Worm (Caenorhabditis elegans): ENCODE data around the gene sqv-8.

sqv-8 gene

ce11 chrII:9605954-9606353, 40.8 kb upstream of the sqv-8 start:
- TF ChIP-seq ztf-23 (GFP tag; IDR thresholded peaks at IDR 0.05) (no peak), cog-1 (tag; optimal IDR thresholded peaks at IDR 0.05) (no peak), tab-1 (GFP tag; IDR thresholded peaks at IDR 0.05) (no peak), klf-2 (GFP tag; conservative IDR thresholded peaks at IDR 0.05) (no peak), T22C8.4 (GFP tag; IDR thresholded peaks at IDR 0.05) (no peak), ztf-29 (GFP tag; IDR thresholded peaks at IDR 0.05) (no peak), med-1 (GFP tag; optimal IDR thresholded peaks at IDR 0.05; ENCODE audit: insufficient read depth) (no peak), ref-1 (GFP tag; conservative IDR thresholded peaks at IDR 0.05) (no peak), flt-1 (GFP tag; IDR thresholded peaks at IDR 0.05) (no peak)

DNA sequence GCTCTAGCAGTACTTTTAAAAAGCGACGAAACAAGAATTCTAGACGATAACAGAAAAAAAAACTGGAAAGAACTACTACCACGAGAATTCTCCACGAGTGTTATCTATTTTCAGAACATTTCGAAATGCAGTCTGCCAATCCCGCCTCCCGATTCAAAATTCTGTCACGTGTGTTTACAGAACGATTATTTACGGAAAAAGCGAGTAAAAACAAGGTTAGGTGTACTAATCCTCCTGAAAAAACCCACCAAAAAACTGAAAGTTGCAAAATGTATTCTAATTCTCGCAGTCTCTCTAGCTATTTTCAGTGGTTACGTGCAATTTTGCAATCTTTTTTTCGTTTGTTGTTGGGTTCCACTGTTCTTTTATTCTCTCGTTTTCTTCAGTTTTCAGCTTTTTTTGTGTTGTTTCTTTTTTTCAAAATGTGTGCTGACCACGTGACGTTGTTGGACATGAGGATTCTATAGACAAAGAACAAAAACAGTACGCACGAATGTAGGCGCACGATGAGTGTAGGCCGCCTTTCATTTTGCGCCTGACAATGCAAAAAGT, 40.2 kb upstream of the sqv-8 start:
- no peak for TF ChIP-seq flt-1 (GFP tag; IDR thresholded peaks at IDR 0.05)
- no peak for TF ChIP-seq ref-1 (GFP tag; conservative IDR thresholded peaks at IDR 0.05)
- no peak for TF ChIP-seq tab-1 (GFP tag; IDR thresholded peaks at IDR 0.05)
- TF ChIP-seq cog-1 (tag; optimal IDR thresholded peaks at IDR 0.05): no peak
- no peak for TF ChIP-seq klf-2 (GFP tag; conservative IDR thresholded peaks at IDR 0.05)
- TF ChIP-seq med-1 (GFP tag; optimal IDR thresholded peaks at IDR 0.05; ENCODE audit: insufficient read depth): no peak
- TF ChIP-seq ztf-23 (GFP tag; IDR thresholded peaks at IDR 0.05): no peak
- no peak for TF ChIP-seq ztf-29 (GFP tag; IDR thresholded peaks at IDR 0.05)
- TF ChIP-seq T22C8.4 (GFP tag; IDR thresholded peaks at IDR 0.05): no peak

ce11 chrII:9607137-9607536, 39.6 kb upstream of the sqv-8 start:
- TF ChIP-seq T22C8.4 (GFP tag; IDR thresholded peaks at IDR 0.05): no peak
- no peak for TF ChIP-seq ztf-29 (GFP tag; IDR thresholded peaks at IDR 0.05)
- TF ChIP-seq tab-1 (GFP tag; IDR thresholded peaks at IDR 0.05): no peak
- no peak for TF ChIP-seq ztf-23 (GFP tag; IDR thresholded peaks at IDR 0.05)
- TF ChIP-seq cog-1 (tag; optimal IDR thresholded peaks at IDR 0.05): no peak
- no peak for TF ChIP-seq med-1 (GFP tag; optimal IDR thresholded peaks at IDR 0.05; ENCODE audit: insufficient read depth)
- TF ChIP-seq ref-1 (GFP tag; conservative IDR thresholded peaks at IDR 0.05): no peak
- no peak for TF ChIP-seq klf-2 (GFP tag; conservative IDR thresholded peaks at IDR 0.05)
- TF ChIP-seq flt-1 (GFP tag; IDR thresholded peaks at IDR 0.05): no peak

DNA sequence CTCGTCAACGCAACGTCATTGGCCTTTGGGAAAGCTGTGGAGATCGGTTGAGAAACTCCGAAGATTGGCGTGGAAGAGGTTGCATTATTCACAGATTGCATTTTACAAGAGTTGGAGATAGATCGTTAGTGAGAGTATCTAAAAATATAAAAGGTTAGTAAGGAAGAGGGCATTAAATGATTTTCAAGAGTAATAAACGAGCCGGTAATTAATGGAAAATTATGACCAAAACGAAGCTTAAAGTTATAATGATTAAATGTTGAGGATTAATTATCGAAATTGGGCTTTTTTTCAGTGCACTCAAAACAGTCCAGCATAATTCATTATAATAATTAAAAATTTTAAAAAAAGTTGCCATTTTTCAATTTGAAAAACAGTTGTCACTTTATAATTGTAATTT, 37.5 kb upstream of the sqv-8 start, which contains the start of gene pap-2:
Gene pap-2 (minus strand): TSS at position 101 of the 400 bp plus-strand sequence.
- TF ChIP-seq ztf-29 (GFP tag; IDR thresholded peaks at IDR 0.05) (no peak), ref-1 (GFP tag; conservative IDR thresholded peaks at IDR 0.05) (no peak), T22C8.4 (GFP tag; IDR thresholded peaks at IDR 0.05) (no peak), tab-1 (GFP tag; IDR thresholded peaks at IDR 0.05) (no peak), klf-2 (GFP tag; conservative IDR thresholded peaks at IDR 0.05) (no peak), ztf-23 (GFP tag; IDR thresholded peaks at IDR 0.05) (no peak), flt-1 (GFP tag; IDR thresholded peaks at IDR 0.05) (no peak), cog-1 (tag; optimal IDR thresholded peaks at IDR 0.05) (no peak), med-1 (GFP tag; optimal IDR thresholded peaks at IDR 0.05; ENCODE audit: insufficient read depth) (no peak)

DNA sequence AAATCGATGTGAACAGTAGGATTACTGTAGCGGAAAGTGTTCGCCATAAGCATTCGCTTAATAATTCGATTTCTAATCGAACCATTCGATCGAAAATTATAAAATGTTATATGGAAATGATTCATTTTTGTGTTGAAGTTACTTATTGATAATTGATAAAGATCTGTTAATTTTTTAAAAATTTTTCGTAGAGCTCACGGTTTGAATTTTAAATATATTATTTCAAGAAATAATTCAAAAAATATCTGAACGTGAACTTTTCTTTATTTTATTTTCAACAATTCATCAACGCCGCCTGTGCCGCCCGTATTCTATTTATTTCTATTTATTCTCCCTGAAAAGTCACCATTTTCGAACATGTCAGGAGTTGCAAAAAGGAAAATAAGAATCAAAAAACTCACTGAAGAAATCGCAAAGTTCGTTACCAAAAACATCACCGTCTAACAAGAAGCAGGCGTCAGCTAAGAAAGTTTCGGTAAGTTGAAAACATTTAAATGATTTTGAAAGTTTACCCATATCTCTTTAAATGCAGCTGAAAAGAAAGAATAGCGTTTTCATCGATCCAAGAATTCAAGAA, 35.3 kb upstream of the sqv-8 start, which contains the start of the genes T15H9.5 and T15H9.4:
Gene T15H9.5 (minus strand): TSS at position 101 of the 577 bp plus-strand sequence.
Gene T15H9.4 (plus strand): TSS at position 527 of the 577 bp plus-strand sequence.
- TF ChIP-seq tab-1 (GFP tag; IDR thresholded peaks at IDR 0.05) (no peak), ztf-29 (GFP tag; IDR thresholded peaks at IDR 0.05) (no peak), T22C8.4 (GFP tag; IDR thresholded peaks at IDR 0.05) (no peak), klf-2 (GFP tag; conservative IDR thresholded peaks at IDR 0.05) (no peak), ref-1 (GFP tag; conservative IDR thresholded peaks at IDR 0.05) (no peak), med-1 (GFP tag; optimal IDR thresholded peaks at IDR 0.05; ENCODE audit: insufficient read depth) (no peak), cog-1 (tag; optimal IDR thresholded peaks at IDR 0.05) (no peak)

DNA sequence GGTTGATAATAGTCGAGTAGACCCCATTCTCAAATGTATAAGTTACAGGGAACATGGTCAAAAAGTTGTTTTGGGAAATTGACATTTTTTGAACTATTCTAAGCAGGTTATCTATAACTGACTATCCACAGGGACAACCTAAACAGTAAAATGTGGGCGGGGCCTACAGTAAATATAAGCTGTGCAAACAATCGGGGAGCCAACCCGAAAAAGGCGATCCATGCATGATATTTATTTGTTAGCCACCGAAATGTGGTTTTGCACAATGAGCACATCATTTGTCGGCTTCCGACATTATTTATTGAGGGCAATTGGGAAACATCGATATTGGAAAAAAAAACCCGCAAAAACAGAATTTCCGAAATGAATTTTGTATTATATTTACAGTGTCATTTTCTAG, 32.0 kb upstream of the sqv-8 start, which contains the start of gene hlh-6:
Gene hlh-6 (minus strand): TSS at position 101 of the 400 bp plus-strand sequence.
- no peak for TF ChIP-seq med-1 (GFP tag; optimal IDR thresholded peaks at IDR 0.05; ENCODE audit: insufficient read depth)
- no peak for TF ChIP-seq tab-1 (GFP tag; IDR thresholded peaks at IDR 0.05)
- TF ChIP-seq ztf-29 (GFP tag; IDR thresholded peaks at IDR 0.05): no peak
- no peak for TF ChIP-seq cog-1 (tag; optimal IDR thresholded peaks at IDR 0.05)
- no peak for TF ChIP-seq T22C8.4 (GFP tag; IDR thresholded peaks at IDR 0.05)
- TF ChIP-seq flt-1 (GFP tag; IDR thresholded peaks at IDR 0.05): no peak
- no peak for TF ChIP-seq ref-1 (GFP tag; conservative IDR thresholded peaks at IDR 0.05)
- no peak for TF ChIP-seq klf-2 (GFP tag; conservative IDR thresholded peaks at IDR 0.05)
- TF ChIP-seq ztf-23 (GFP tag; IDR thresholded peaks at IDR 0.05): no peak

- TF ChIP-seq cog-1 (tag; optimal IDR thresholded peaks at IDR 0.05) (no peak), T22C8.4 (GFP tag; IDR thresholded peaks at IDR 0.05) (0 out of 2 replicates have a peak, but pooled peaks have one; percentile 37)
Measured at ce11 chrII:9617039-9617901, 29.5 kb upstream of the sqv-8 start, which contains the start of gene hal-3. Gene hal-3, minus strand, starts transcription at chrII:9617125.

DNA sequence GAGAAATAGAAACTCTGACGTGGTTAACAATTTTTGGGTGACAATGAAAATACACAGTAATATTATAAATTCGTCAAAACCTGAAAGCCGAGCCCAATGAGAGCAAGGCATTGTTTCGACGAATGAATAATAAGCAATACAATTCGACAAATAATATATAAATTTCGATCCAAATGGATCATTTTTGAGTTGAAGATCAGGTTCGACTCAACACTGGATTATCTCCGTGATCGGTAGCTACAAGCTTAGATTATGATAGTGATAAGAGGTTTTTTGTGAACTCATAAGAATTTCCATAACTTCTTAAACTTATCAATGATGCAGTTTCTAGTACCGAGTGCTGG, 28.9 kb upstream of the sqv-8 start:
- TF ChIP-seq T22C8.4 (GFP tag; IDR thresholded peaks at IDR 0.05) (no peak), med-1 (GFP tag; optimal IDR thresholded peaks at IDR 0.05; ENCODE audit: insufficient read depth) (no peak), cog-1 (tag; optimal IDR thresholded peaks at IDR 0.05) (no peak), klf-2 (GFP tag; conservative IDR thresholded peaks at IDR 0.05) (no peak), flt-1 (GFP tag; IDR thresholded peaks at IDR 0.05) (no peak), tab-1 (GFP tag; IDR thresholded peaks at IDR 0.05) (no peak), ztf-29 (GFP tag; IDR thresholded peaks at IDR 0.05) (no peak)

ce11 chrII:9618759-9619158, 28.0 kb upstream of the sqv-8 start:
- TF ChIP-seq cog-1 (tag; optimal IDR thresholded peaks at IDR 0.05): no peak
- TF ChIP-seq med-1 (GFP tag; optimal IDR thresholded peaks at IDR 0.05; ENCODE audit: insufficient read depth): no peak
- TF ChIP-seq klf-2 (GFP tag; conservative IDR thresholded peaks at IDR 0.05): no peak
- TF ChIP-seq ztf-23 (GFP tag; IDR thresholded peaks at IDR 0.05): no peak
- no peak for TF ChIP-seq flt-1 (GFP tag; IDR thresholded peaks at IDR 0.05)
- no peak for TF ChIP-seq tab-1 (GFP tag; IDR thresholded peaks at IDR 0.05)
- no peak for TF ChIP-seq ref-1 (GFP tag; conservative IDR thresholded peaks at IDR 0.05)
- no peak for TF ChIP-seq T22C8.4 (GFP tag; IDR thresholded peaks at IDR 0.05)
- no peak for TF ChIP-seq ztf-29 (GFP tag; IDR thresholded peaks at IDR 0.05)
